Fruit fly (Drosophila melanogaster): ENCODE data around the gene Amt.

Gene Amt

DNA sequence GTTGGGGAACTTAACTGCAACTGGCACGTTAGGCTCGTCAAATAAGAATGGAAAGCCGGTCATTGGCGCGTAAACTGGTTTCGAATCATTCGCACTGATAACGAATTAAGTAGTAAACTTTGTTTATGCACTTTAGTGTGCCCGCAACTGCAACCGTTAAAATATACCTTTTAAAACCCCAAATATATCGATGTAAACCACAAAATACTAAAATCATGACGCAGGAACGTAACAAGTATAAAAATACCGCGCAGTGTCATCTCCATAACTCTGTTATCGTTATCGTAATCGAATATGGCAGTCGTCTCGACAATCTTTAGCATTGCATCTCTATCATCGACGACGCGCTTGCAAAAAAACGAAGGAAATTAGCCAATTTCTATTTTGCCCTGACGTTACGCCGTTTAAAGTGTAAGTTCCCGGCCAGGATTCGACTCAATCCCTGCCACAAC, 23.6 kb downstream of the Amt start, which contains the start of the genes CG31344 and Caf1-55 (continued):
- peak; percentile 38 for TF ChIP-seq CG8924 (tag; optimal IDR thresholded peaks at IDR 0.05)
- TF ChIP-seq MTF-1 (GFP tag; optimal IDR thresholded peaks at IDR 0.05; ENCODE audit: borderline replicate concordance) = no peak
- TF ChIP-seq CG12659 (GFP tag; optimal IDR thresholded peaks at IDR 0.05) = peak; percentile 74
- TF ChIP-seq CG30403 (GFP tag; optimal IDR thresholded peaks at IDR 0.05) = peak; percentile 18
- peak; percentile 55 for TF ChIP-seq lbe (GFP tag; optimal IDR thresholded peaks at IDR 0.05)
- peak; percentile 58; the same call in 1 of the 2 replicates for TF ChIP-seq inv (GFP tag; IDR thresholded peaks at IDR 0.05; ENCODE audit: partially characterized antibody)
- peak; percentile 26 for TF ChIP-seq gro (GFP tag; optimal IDR thresholded peaks at IDR 0.05)
- peak; percentile 61; the same call in 2 of the 3 replicates for TF ChIP-seq vnd (GFP tag; IDR thresholded peaks at IDR 0.05; ENCODE audit: partially characterized antibody)
- TF ChIP-seq Atf-2 (GFP tag; optimal IDR thresholded peaks at IDR 0.05) = no peak
- TF ChIP-seq CG10959 (GFP tag; IDR thresholded peaks at IDR 0.05) = no peak
- peak; percentile 81 for TF ChIP-seq BEAF-32 (GFP tag; optimal IDR thresholded peaks at IDR 0.05)
- peak; percentile 21 for TF ChIP-seq gsb-n (tag; optimal IDR thresholded peaks at IDR 0.05)
- peak; percentile 31 for TF ChIP-seq grn (GFP tag; optimal IDR thresholded peaks at IDR 0.05)
- peak; percentile 49; the same call in 1 of the 3 replicates for TF ChIP-seq Opbp (GFP tag; IDR thresholded peaks at IDR 0.05; ENCODE audit: partially characterized antibody)
- no peak for TF ChIP-seq pfk (GFP tag; optimal IDR thresholded peaks at IDR 0.05)
- peak; percentile 12 for TF ChIP-seq CG13624 (GFP tag; optimal IDR thresholded peaks at IDR 0.05)
- TF ChIP-seq CG10209 (GFP tag; optimal IDR thresholded peaks at IDR 0.05) = no peak
- no peak for TF ChIP-seq gt (GFP tag; IDR thresholded peaks at IDR 0.05)
- no peak for TF ChIP-seq Awh (GFP tag; IDR thresholded peaks at IDR 0.05)
- no peak for TF ChIP-seq Tbp (GFP tag; optimal IDR thresholded peaks at IDR 0.05)
- peak; percentile 82 for TF ChIP-seq E2f2 (GFP tag; IDR thresholded peaks at IDR 0.05)
- TF ChIP-seq CG3847 (GFP tag; IDR thresholded peaks at IDR 0.05) = peak; percentile 38; the same call in 1 of the 2 replicates
- TF ChIP-seq lilli (GFP tag; optimal IDR thresholded peaks at IDR 0.05) = peak; percentile 37
- TF ChIP-seq Sin3A (optimal IDR thresholded peaks at IDR 0.05) = peak; percentile 70
- no peak for TF ChIP-seq CG4854 (GFP tag; optimal IDR thresholded peaks at IDR 0.05)
- TF ChIP-seq Elba2 (GFP tag; optimal IDR thresholded peaks at IDR 0.05) = no peak
- TF ChIP-seq cwo (GFP tag; optimal IDR thresholded peaks at IDR 0.05) = no peak
- no peak for TF ChIP-seq Fer2 (tag; optimal IDR thresholded peaks at IDR 0.05)
- TF ChIP-seq CG2678 (tag; optimal IDR thresholded peaks at IDR 0.05) = no peak
- TF ChIP-seq CG12155 (GFP tag; optimal IDR thresholded peaks at IDR 0.05) = peak; percentile 12
- no peak for TF ChIP-seq dan (GFP tag; IDR thresholded peaks at IDR 0.05)
- TF ChIP-seq Ets97D (GFP tag; optimal IDR thresholded peaks at IDR 0.05) = peak; percentile 66
- no peak for TF ChIP-seq fd102C (GFP tag; optimal IDR thresholded peaks at IDR 0.05)
- TF ChIP-seq hb (GFP tag; IDR thresholded peaks at IDR 0.05; ENCODE audit: partially characterized antibody) = peak; percentile 61; the same call in 1 of the 3 replicates
- TF ChIP-seq az2 (GFP tag; optimal IDR thresholded peaks at IDR 0.05) = peak; percentile 14
- peak; percentile 17; the same call in 1 of the 3 replicates for TF ChIP-seq ci (GFP tag; IDR thresholded peaks at IDR 0.05)
- no peak for TF ChIP-seq ranshi (GFP tag; IDR thresholded peaks at IDR 0.05)
- TF ChIP-seq HmgZ (tag; optimal IDR thresholded peaks at IDR 0.05) = peak; percentile 68
- peak; percentile 97 for TF ChIP-seq Sry-δ (GFP tag; optimal IDR thresholded peaks at IDR 0.05)
- no peak for TF ChIP-seq CG15479 (GFP tag; optimal IDR thresholded peaks at IDR 0.05)
- no peak for TF ChIP-seq corto (GFP tag; optimal IDR thresholded peaks at IDR 0.05)
- no peak for TF ChIP-seq kah (GFP tag; optimal IDR thresholded peaks at IDR 0.05)
- TF ChIP-seq phol (tag; optimal IDR thresholded peaks at IDR 0.05) = peak; percentile 89
- TF ChIP-seq tx (GFP tag; optimal IDR thresholded peaks at IDR 0.05) = peak; percentile 24
- peak; percentile 84 for TF ChIP-seq Myb (GFP tag; optimal IDR thresholded peaks at IDR 0.05)
- no peak for TF ChIP-seq Hr39 (optimal IDR thresholded peaks at IDR 0.05)
- no peak for TF ChIP-seq ash1 (GFP tag; optimal IDR thresholded peaks at IDR 0.05)
- TF ChIP-seq Bgb (GFP tag; IDR thresholded peaks at IDR 0.05; ENCODE audit: partially characterized antibody) = peak; percentile 87
- peak; percentile 20 for TF ChIP-seq CG33213 (GFP tag; optimal IDR thresholded peaks at IDR 0.05)
- TF ChIP-seq Abd-B (GFP tag; optimal IDR thresholded peaks at IDR 0.05) = peak; percentile 66
- peak; percentile 72 for TF ChIP-seq sna (GFP tag; IDR thresholded peaks at IDR 0.05; ENCODE audit: partially characterized antibody)

Measured in whole organism, embryonic.